Fruit fly (Drosophila melanogaster): Measurements from ENCODE around the gene CG43391.

The CG43391 gene

dm6 chr3L:11561946-11562760 is 18.7 kb downstream of the CG43391 start, which contains the start of the genes CG7394 and Mob2 (continued):
- peak; percentile 91 for TF ChIP-seq BEAF-32 (GFP tag; optimal IDR thresholded peaks at IDR 0.05)
- peak; percentile 60; the same call in 2 of the 3 replicates for TF ChIP-seq hb (GFP tag; IDR thresholded peaks at IDR 0.05; ENCODE audit: partially characterized antibody)
- TF ChIP-seq lmd (GFP tag; IDR thresholded peaks at IDR 0.05): peak; percentile 87
- TF ChIP-seq CG30403 (GFP tag; optimal IDR thresholded peaks at IDR 0.05): peak; percentile 93
- peak in 1 of 2 experiments; percentile 40 for TF ChIP-seq tll (GFP tag; optimal IDR thresholded peaks at IDR 0.05)
- peak; percentile 79; the same call in 2 of the 3 replicates for TF ChIP-seq so (GFP tag; IDR thresholded peaks at IDR 0.05)
- peak; percentile 90 for TF ChIP-seq Six4 (GFP tag; optimal IDR thresholded peaks at IDR 0.05)
- peak; percentile 85 for TF ChIP-seq CG4617 (GFP tag; optimal IDR thresholded peaks at IDR 0.05; ENCODE audit: borderline replicate concordance)
- no peak for TF ChIP-seq h (optimal IDR thresholded peaks at IDR 0.05)
- TF ChIP-seq CG34422 (GFP tag; IDR thresholded peaks at IDR 0.05): peak; percentile 81
- peak; percentile 30 to 95 for TF ChIP-seq eve (GFP tag; optimal IDR thresholded peaks at IDR 0.05)
- peak; percentile 37 for TF ChIP-seq CG8089 (GFP tag; optimal IDR thresholded peaks at IDR 0.05)
- peak; percentile 68 for TF ChIP-seq exex (tag; optimal IDR thresholded peaks at IDR 0.05)
- peak; percentile 85 for TF ChIP-seq CG4730 (GFP tag; IDR thresholded peaks at IDR 0.05)
- TF ChIP-seq HLH54F (GFP tag; optimal IDR thresholded peaks at IDR 0.05): peak; percentile 81
- TF ChIP-seq dan (GFP tag; IDR thresholded peaks at IDR 0.05): no peak; the same call in 1 of the 2 replicates
- peak; percentile 93 for TF ChIP-seq wdn (GFP tag; IDR thresholded peaks at IDR 0.05)
- TF ChIP-seq CG32772 (GFP tag; IDR thresholded peaks at IDR 0.05): peak; percentile 91
- peak; percentile 88 for TF ChIP-seq CG17829 (tag; optimal IDR thresholded peaks at IDR 0.05)
- TF ChIP-seq CG12769 (tag; optimal IDR thresholded peaks at IDR 0.05): peak; percentile 94
- TF ChIP-seq nerfin-2 (GFP tag; IDR thresholded peaks at IDR 0.05; ENCODE audit: partially characterized antibody): peak; percentile 90
- peak; percentile 37 for TF ChIP-seq CG2875 (GFP tag; optimal IDR thresholded peaks at IDR 0.05)
- peak; percentile 74 for TF ChIP-seq jumu (GFP tag; optimal IDR thresholded peaks at IDR 0.05)
- peak; percentile 71 for TF ChIP-seq CG33557 (GFP tag; optimal IDR thresholded peaks at IDR 0.05)
- peak; percentile 80 for TF ChIP-seq wor (GFP tag; IDR thresholded peaks at IDR 0.05)
- peak; percentile 84 for TF ChIP-seq CG6272 (GFP tag; IDR thresholded peaks at IDR 0.05)
- TF ChIP-seq CG8765 (GFP tag; IDR thresholded peaks at IDR 0.05): peak; percentile 70
- TF ChIP-seq sd (tag; optimal IDR thresholded peaks at IDR 0.05): peak; percentile 58
- TF ChIP-seq cwo (GFP tag; optimal IDR thresholded peaks at IDR 0.05): peak; percentile 78
- TF ChIP-seq Drgx (GFP tag; IDR thresholded peaks at IDR 0.05): peak; percentile 87
- peak; percentile 79 for TF ChIP-seq Oaz (GFP tag; IDR thresholded peaks at IDR 0.05)
- peak; percentile 77 for TF ChIP-seq ssp (GFP tag; IDR thresholded peaks at IDR 0.05)
- TF ChIP-seq tna (GFP tag; IDR thresholded peaks at IDR 0.05; ENCODE audit: partially characterized antibody): peak; percentile 79
- TF ChIP-seq CG13296 (GFP tag; optimal IDR thresholded peaks at IDR 0.05): peak; percentile 83
- TF ChIP-seq CG13894 (tag; optimal IDR thresholded peaks at IDR 0.05): peak; percentile 70
- peak; percentile 78 for TF ChIP-seq Mrtf (GFP tag; IDR thresholded peaks at IDR 0.05)
- peak; percentile 89 for TF ChIP-seq CG3847 (GFP tag; IDR thresholded peaks at IDR 0.05)
- peak; percentile 62 for TF ChIP-seq CG3407 (GFP tag; optimal IDR thresholded peaks at IDR 0.05)
- TF ChIP-seq Lhr (GFP tag; optimal IDR thresholded peaks at IDR 0.05): peak; percentile 72
- peak; percentile 88 for TF ChIP-seq Ada2b (GFP tag; IDR thresholded peaks at IDR 0.05)
- TF ChIP-seq CG11560 (tag; IDR thresholded peaks at IDR 0.05): peak; percentile 82; the same call in 2 of the 3 replicates
- TF ChIP-seq fd102C (GFP tag; optimal IDR thresholded peaks at IDR 0.05): no peak
- TF ChIP-seq cad (GFP tag; optimal IDR thresholded peaks at IDR 0.05): no peak
- peak; percentile 50 for TF ChIP-seq Sry-β (GFP tag; optimal IDR thresholded peaks at IDR 0.05)
- peak; percentile 72 for TF ChIP-seq peb (GFP tag; IDR thresholded peaks at IDR 0.05)
- TF ChIP-seq sr (GFP tag; IDR thresholded peaks at IDR 0.05): peak; percentile 51; the same call in 1 of the 3 replicates
- peak; percentile 76 for TF ChIP-seq Nf-YA (GFP tag; IDR thresholded peaks at IDR 0.05)
- TF ChIP-seq CG12299 (tag; optimal IDR thresholded peaks at IDR 0.05): peak; percentile 84
- TF ChIP-seq CG14667 (GFP tag; IDR thresholded peaks at IDR 0.05): peak; percentile 81
